Worm (Caenorhabditis elegans) whole organism, midembryonic: ENCODE data around the gene F16B12.7.

Experiments
- T22C8.4 ChIP-seq: fragments of 200-800 bp; sonication (Bioruptor generic); IDR thresholded peaks from 2 replicates; pipeline ENCODE4 v1.3.6; 2022; ENCODE audit warnings: missing genetic modification characterization, missing compliant biosample characterization
- cog-1 ChIP-seq: sonication (generic microtip); optimal IDR thresholded peaks from 2 replicates; lab custom pipeline; 2016; ENCODE audit warnings: missing genetic modification characterization, missing compliant biosample characterization
- flt-1 ChIP-seq: fragments of 200-800 bp; sonication (Bioruptor generic); IDR thresholded peaks from 2 replicates; pipeline ENCODE4 v1.3.6; 2022; ENCODE audit warnings: missing genetic modification characterization, missing compliant biosample characterization
- klf-2 ChIP-seq: fragments of 200-800 bp; sonication (Bioruptor generic); conservative IDR thresholded peaks from 2 replicates; pipeline ENCODE4 v1.3.6; 2022; ENCODE audit warnings: missing genetic modification reagents, missing genetic modification characterization, missing compliant biosample characterization
- med-1 ChIP-seq: sonication (generic microtip); optimal IDR thresholded peaks from 2 replicates; lab custom pipeline; 2017; ENCODE audit warnings: missing genetic modification characterization, mild to moderate bottlenecking, missing compliant biosample characterization, antibody characterized with exemption, missing genetic modification reagents; ENCODE audit not compliant: insufficient read depth
- ref-1 ChIP-seq: fragments of 200-800 bp; sonication (Bioruptor generic); conservative IDR thresholded peaks from 2 replicates; pipeline ENCODE4 v1.3.6; 2022; ENCODE audit warnings: missing genetic modification reagents, missing genetic modification characterization, missing compliant biosample characterization
- tab-1 ChIP-seq: fragments of 200-800 bp; sonication (Bioruptor generic); IDR thresholded peaks from 2 replicates; pipeline ENCODE4 v1.3.6; 2022; ENCODE audit warnings: missing genetic modification characterization, missing compliant biosample characterization
- ztf-23 ChIP-seq: fragments of 200-800 bp; sonication (Bioruptor generic); IDR thresholded peaks from 2 replicates; pipeline ENCODE4 v1.3.6; 2022; ENCODE audit warnings: missing genetic modification reagents, missing genetic modification characterization, missing compliant biosample characterization
- ztf-29 ChIP-seq: fragments of 200-800 bp; sonication (Bioruptor generic); IDR thresholded peaks from 2 replicates; pipeline ENCODE4 v1.3.6; 2022; ENCODE audit warnings: missing genetic modification reagents, missing genetic modification characterization, missing compliant biosample characterization

Gene F16B12.7

ce11 chrX:14108245-14108644 is at the start of gene F16B12.7:
TSS of gene F16B12.7 (plus strand) at chrX:14108545.
- TF ChIP-seq ref-1 (GFP tag; lab: Robert Waterston, UW) (no peak), flt-1 (GFP tag; lab: Robert Waterston, UW) (no peak), med-1 (GFP tag; lab: Kevin White, UChicago) (no peak), cog-1 (tag; lab: Kevin White, UChicago) (no peak), ztf-23 (GFP tag; lab: Robert Waterston, UW) (no peak), T22C8.4 (GFP tag; lab: Robert Waterston, UW) (no peak), tab-1 (no peak)

ce11 chrX:14062771-14063170 is 45.6 kb upstream of the F16B12.7 start:
- no peak for TF ChIP-seq flt-1 (GFP tag; lab: Robert Waterston, UW)
- no peak for TF ChIP-seq tab-1
- TF ChIP-seq ref-1 (GFP tag; lab: Robert Waterston, UW), result no peak
- no peak for TF ChIP-seq med-1 (GFP tag; lab: Kevin White, UChicago)
- TF ChIP-seq cog-1 (tag; lab: Kevin White, UChicago), result no peak
- no peak for TF ChIP-seq ztf-29 (GFP tag; lab: Robert Waterston, UW)
- TF ChIP-seq ztf-23 (GFP tag; lab: Robert Waterston, UW), result no peak
- no peak for TF ChIP-seq klf-2 (GFP tag; lab: Robert Waterston, UW)
- no peak for TF ChIP-seq T22C8.4 (GFP tag; lab: Robert Waterston, UW)

- peak; percentile 84 for TF ChIP-seq med-1 (GFP tag; lab: Kevin White, UChicago)
- TF ChIP-seq ztf-29 (GFP tag; lab: Robert Waterston, UW), result peak; percentile 97
- peak; percentile 88 for TF ChIP-seq cog-1 (tag; lab: Kevin White, UChicago)
- TF ChIP-seq tab-1, result peak; percentile 98
- peak; percentile 97 for TF ChIP-seq ref-1 (GFP tag; lab: Robert Waterston, UW)
- TF ChIP-seq flt-1 (GFP tag; lab: Robert Waterston, UW), result peak; percentile 99
- TF ChIP-seq ztf-23 (GFP tag; lab: Robert Waterston, UW), result peak; percentile 96
- TF ChIP-seq klf-2 (GFP tag; lab: Robert Waterston, UW), result peak; percentile 96
- peak; percentile 96 for TF ChIP-seq T22C8.4 (GFP tag; lab: Robert Waterston, UW)
Measured at ce11 chrX:14063830-14064229, 44.5 kb upstream of the F16B12.7 start.

ce11 chrX:14067641-14068040 is 40.7 kb upstream of the F16B12.7 start, which contains the start of gene lgc-21:
TSS of gene lgc-21 (minus strand) at chrX:14067984.
- TF ChIP-seq T22C8.4 (GFP tag; lab: Robert Waterston, UW), result no peak
- TF ChIP-seq ztf-23 (GFP tag; lab: Robert Waterston, UW), result no peak
- TF ChIP-seq klf-2 (GFP tag; lab: Robert Waterston, UW), result no peak
- no peak for TF ChIP-seq flt-1 (GFP tag; lab: Robert Waterston, UW)
- TF ChIP-seq ref-1 (GFP tag; lab: Robert Waterston, UW), result no peak
- no peak for TF ChIP-seq med-1 (GFP tag; lab: Kevin White, UChicago)
- no peak for TF ChIP-seq tab-1
- TF ChIP-seq ztf-29 (GFP tag; lab: Robert Waterston, UW), result no peak
- TF ChIP-seq cog-1 (tag; lab: Kevin White, UChicago), result no peak

ce11 chrX:14069528-14069927 is 38.8 kb upstream of the F16B12.7 start:
- TF ChIP-seq flt-1 (GFP tag; lab: Robert Waterston, UW), result no peak

- TF ChIP-seq T22C8.4 (GFP tag; lab: Robert Waterston, UW), result no peak
- no peak for TF ChIP-seq cog-1 (tag; lab: Kevin White, UChicago)
- TF ChIP-seq flt-1 (GFP tag; lab: Robert Waterston, UW), result no peak
- no peak for TF ChIP-seq ref-1 (GFP tag; lab: Robert Waterston, UW)
- TF ChIP-seq med-1 (GFP tag; lab: Kevin White, UChicago), result no peak
- TF ChIP-seq ztf-23 (GFP tag; lab: Robert Waterston, UW), result no peak
- no peak for TF ChIP-seq tab-1
- TF ChIP-seq ztf-29 (GFP tag; lab: Robert Waterston, UW), result no peak
- no peak for TF ChIP-seq klf-2 (GFP tag; lab: Robert Waterston, UW)
Measured at ce11 chrX:14070950-14071349, 37.4 kb upstream of the F16B12.7 start, which contains the start of gene C33G3.4. TSS of gene C33G3.4 (plus strand) at chrX:14071162.

- TF ChIP-seq ztf-23 (GFP tag; lab: Robert Waterston, UW) (no peak), cog-1 (tag; lab: Kevin White, UChicago) (no peak), klf-2 (GFP tag; lab: Robert Waterston, UW) (no peak), tab-1 (no peak), med-1 (GFP tag; lab: Kevin White, UChicago) (no peak), ref-1 (GFP tag; lab: Robert Waterston, UW) (no peak), T22C8.4 (GFP tag; lab: Robert Waterston, UW) (no peak), ztf-29 (GFP tag; lab: Robert Waterston, UW) (no peak), flt-1 (GFP tag; lab: Robert Waterston, UW) (no peak)
Measured at ce11 chrX:14078574-14078973, 29.8 kb upstream of the F16B12.7 start, which contains the start of gene C33G3.5. TSS of gene C33G3.5 (minus strand) at chrX:14078674.

ce11 chrX:14084230-14084629 is 24.1 kb upstream of the F16B12.7 start, which contains the start of gene C33G3.6:
TSS of gene C33G3.6 (minus strand) at chrX:14084330.
- no peak for TF ChIP-seq T22C8.4 (GFP tag; lab: Robert Waterston, UW)
- no peak for TF ChIP-seq cog-1 (tag; lab: Kevin White, UChicago)
- no peak for TF ChIP-seq flt-1 (GFP tag; lab: Robert Waterston, UW)
- TF ChIP-seq ztf-29 (GFP tag; lab: Robert Waterston, UW), result no peak
- no peak for TF ChIP-seq tab-1
- TF ChIP-seq ref-1 (GFP tag; lab: Robert Waterston, UW), result no peak
- TF ChIP-seq ztf-23 (GFP tag; lab: Robert Waterston, UW), result no peak
- TF ChIP-seq klf-2 (GFP tag; lab: Robert Waterston, UW), result no peak
- no peak for TF ChIP-seq med-1 (GFP tag; lab: Kevin White, UChicago)

- TF ChIP-seq med-1 (GFP tag; lab: Kevin White, UChicago) (no peak), cog-1 (tag; lab: Kevin White, UChicago) (no peak), klf-2 (GFP tag; lab: Robert Waterston, UW) (no peak), ztf-29 (GFP tag; lab: Robert Waterston, UW) (no peak), tab-1 (no peak), flt-1 (GFP tag; lab: Robert Waterston, UW) (no peak), T22C8.4 (GFP tag; lab: Robert Waterston, UW) (no peak)
Measured at ce11 chrX:14085208-14085607, 23.1 kb upstream of the F16B12.7 start, which contains the start of gene F16B12.1. TSS of gene F16B12.1 (plus strand) at chrX:14085508.
